Fruit fly (Drosophila melanogaster): ENCODE measurements around the gene Osi8.
"Not testable (repeated sequence)": the region's sequence is repeated elsewhere in the genome, so short reads cannot be mapped to it uniquely, and the experiment has no call there.

DNA sequence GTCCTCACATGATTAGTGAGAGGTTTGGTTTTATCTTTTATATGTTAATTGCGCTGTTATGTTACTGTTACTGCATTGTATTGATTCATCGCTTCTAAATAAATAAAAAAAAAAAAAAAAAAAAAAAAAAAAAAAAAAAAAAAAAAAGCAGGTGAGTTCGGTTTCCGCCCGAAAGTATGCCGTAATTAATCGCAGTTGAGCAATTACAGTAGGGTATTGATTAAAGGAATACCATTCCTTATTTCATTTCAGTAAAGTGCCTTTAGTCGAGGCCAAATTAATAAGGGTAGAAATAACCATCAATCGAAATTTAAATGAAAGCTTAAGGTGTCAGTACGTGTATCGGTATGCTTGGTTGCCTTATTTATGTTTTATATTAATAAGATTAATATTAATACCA lies 48.6 kb upstream of the Osi8 start:
- not testable (repeated sequence) for TF ChIP-seq luna (GFP tag; optimal IDR thresholded peaks at IDR 0.05); bsh (GFP tag; optimal IDR thresholded peaks at IDR 0.05); CG6854 (GFP tag; optimal IDR thresholded peaks at IDR 0.05); Gsc (GFP tag; IDR thresholded peaks at IDR 0.05); CG7357 (GFP tag; IDR thresholded peaks at IDR 0.05)
